Worm (Caenorhabditis elegans): ENCODE data around the gene jhdm-1.

Gene jhdm-1

DNA sequence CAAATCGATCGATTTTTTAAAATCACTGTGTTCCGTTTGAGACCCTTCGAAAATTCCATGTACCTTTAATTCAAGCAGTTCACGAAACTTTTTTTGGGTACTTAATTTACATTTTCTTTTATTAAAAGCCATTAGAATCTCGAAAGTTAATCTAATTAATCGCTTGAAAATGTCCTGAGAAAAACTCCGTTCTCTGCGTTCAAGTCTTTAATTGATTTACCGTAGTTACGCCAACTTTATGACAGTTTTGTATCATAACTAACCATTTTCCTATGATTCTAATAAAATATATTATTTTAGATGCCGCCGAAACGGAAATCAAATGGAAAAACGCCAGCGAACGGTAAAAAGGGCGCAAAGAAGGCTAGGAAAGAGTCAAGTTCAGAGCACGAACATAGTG lies at the start of gene jhdm-1:
TSS of gene jhdm-1 (plus strand) at position 301 of the 400 bp plus-strand sequence.
- TF ChIP-seq him-1 (tag; optimal IDR thresholded peaks at IDR 0.05): no peak
- no peak for TF ChIP-seq W03F9.2 (tag; optimal IDR thresholded peaks at IDR 0.05)
- TF ChIP-seq dao-5 (tag; optimal IDR thresholded peaks at IDR 0.05): no peak

ce11 chrIII:6405121-6405520 lies 49.2 kb upstream of the jhdm-1 start:
- no peak for TF ChIP-seq dao-5 (tag; optimal IDR thresholded peaks at IDR 0.05)
- TF ChIP-seq him-1 (tag; optimal IDR thresholded peaks at IDR 0.05): no peak
- no peak for TF ChIP-seq W03F9.2 (tag; optimal IDR thresholded peaks at IDR 0.05)

DNA sequence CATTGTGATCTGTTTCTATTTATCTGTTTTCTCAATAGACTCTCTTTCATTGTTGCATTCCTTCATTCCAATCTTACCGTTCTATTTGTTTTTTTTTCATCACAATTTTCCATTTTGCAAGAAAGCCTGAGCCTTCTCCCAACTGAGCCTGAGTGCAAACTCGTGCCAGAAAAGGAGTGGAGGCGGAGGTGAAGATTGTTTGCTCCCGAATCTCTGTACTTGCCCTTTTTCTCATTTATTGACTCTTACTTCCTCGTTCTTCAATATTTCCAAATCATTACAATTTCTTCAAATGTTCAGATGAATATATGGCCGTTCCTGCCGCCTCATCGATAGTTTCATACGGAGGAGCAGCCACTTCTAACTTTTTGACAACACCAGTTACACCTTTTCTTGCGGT lies 47.5 kb upstream of the jhdm-1 start, which contains the start of gene let-756:
TSS of gene let-756 (plus strand) at position 301 of the 400 bp plus-strand sequence.
- TF ChIP-seq W03F9.2 (tag; optimal IDR thresholded peaks at IDR 0.05) (no peak), him-1 (tag; optimal IDR thresholded peaks at IDR 0.05) (no peak), dao-5 (tag; optimal IDR thresholded peaks at IDR 0.05) (no peak)

ce11 chrIII:6411430-6411829 lies 42.9 kb upstream of the jhdm-1 start:
- TF ChIP-seq dao-5 (tag; optimal IDR thresholded peaks at IDR 0.05) (no peak), W03F9.2 (tag; optimal IDR thresholded peaks at IDR 0.05) (no peak)

DNA sequence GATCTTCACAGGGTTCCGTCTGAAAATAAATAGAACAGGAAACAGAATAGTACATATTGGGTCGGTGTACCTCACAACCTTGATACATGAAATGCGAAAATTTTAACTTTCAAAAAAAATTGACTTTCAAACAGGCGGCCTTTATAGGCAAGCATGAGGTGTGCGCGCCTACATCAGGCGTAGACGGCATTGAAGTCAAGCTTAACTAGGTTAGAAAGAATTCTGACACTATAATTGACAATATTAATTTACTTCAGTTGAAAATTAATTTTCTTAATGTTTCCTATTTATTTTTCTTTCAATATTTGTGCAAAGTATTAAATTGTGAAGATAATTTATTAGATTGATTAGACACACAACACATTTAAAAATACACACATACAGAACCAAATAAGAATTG lies 42.4 kb upstream of the jhdm-1 start, which contains the start of gene C05D11.5:
TSS of gene C05D11.5 (minus strand) at position 101 of the 400 bp plus-strand sequence.
- TF ChIP-seq dao-5 (tag; optimal IDR thresholded peaks at IDR 0.05) (no peak), him-1 (tag; optimal IDR thresholded peaks at IDR 0.05) (no peak)

DNA sequence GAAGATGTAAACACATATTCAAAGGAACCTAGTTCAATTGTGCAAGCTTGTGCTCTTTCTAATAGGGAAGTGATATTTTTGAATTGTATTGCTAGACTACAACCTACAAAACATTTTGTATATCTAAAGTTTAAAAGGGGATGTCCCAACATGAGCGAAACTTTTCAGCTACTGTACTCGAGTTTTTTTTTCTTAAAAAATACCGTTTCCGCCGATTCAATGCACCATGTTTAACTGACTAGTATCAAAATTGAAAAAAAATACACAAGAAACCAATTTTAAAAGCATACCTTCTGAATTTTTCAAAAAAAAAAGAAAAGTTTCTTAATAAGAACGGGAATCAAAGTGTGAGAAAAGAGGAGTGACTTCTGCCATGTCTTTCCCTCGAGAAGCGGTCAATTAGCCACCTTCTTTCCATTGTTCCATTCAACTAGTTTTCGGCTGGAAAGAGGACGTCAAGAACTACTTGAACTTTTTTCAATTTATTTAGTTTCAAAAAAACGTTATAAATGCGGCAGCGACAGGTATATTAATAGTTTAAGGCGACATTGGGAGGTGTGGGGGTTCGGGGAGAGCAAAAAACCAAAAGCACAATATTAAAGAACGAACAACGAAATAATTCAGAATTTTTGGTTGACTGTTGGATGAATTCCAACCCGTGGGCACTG lies 38.8 kb upstream of the jhdm-1 start, which contains the start of gene nas-4:
TSS of gene nas-4 (minus strand) at position 351 of the 668 bp plus-strand sequence.
- TF ChIP-seq dao-5 (tag; optimal IDR thresholded peaks at IDR 0.05) (no peak), W03F9.2 (tag; optimal IDR thresholded peaks at IDR 0.05) (no peak), him-1 (tag; optimal IDR thresholded peaks at IDR 0.05) (no peak)

- TF ChIP-seq dao-5 (tag; optimal IDR thresholded peaks at IDR 0.05) (no peak), him-1 (tag; optimal IDR thresholded peaks at IDR 0.05) (no peak), W03F9.2 (tag; optimal IDR thresholded peaks at IDR 0.05) (no peak)
Observed at ce11 chrIII:6418254-6418653, 36.0 kb upstream of the jhdm-1 start.

DNA sequence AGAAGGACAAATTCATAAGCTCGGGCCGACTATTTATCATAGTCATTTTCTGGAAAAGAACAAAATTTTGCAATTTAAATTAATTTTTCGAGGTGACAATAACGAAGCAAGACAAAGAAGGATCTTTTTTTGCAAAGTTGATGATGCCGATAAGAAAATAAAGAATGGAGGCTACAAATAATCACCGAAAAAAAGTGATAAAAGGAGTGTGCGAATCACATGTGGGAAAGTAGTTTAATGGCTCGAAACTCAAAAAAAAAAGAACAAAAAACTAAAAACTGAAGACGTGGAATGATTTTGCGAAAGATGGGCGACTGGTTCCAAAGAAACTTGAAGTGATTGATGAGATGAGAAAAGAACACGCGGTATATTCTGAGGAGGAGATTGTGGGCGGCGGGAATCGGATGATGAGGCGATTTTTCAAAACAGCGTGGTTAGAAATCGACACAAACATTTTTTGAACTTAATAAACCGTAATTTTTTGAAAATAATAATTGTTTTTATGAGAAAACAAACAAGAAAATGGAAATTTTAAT lies 34.8 kb upstream of the jhdm-1 start, which contains the start of gene atgl-1:
TSS of gene atgl-1 (minus strand) at position 51 of the 536 bp plus-strand sequence.
- TF ChIP-seq dao-5 (tag; optimal IDR thresholded peaks at IDR 0.05) (no peak), him-1 (tag; optimal IDR thresholded peaks at IDR 0.05) (no peak), W03F9.2 (tag; optimal IDR thresholded peaks at IDR 0.05) (no peak)

DNA sequence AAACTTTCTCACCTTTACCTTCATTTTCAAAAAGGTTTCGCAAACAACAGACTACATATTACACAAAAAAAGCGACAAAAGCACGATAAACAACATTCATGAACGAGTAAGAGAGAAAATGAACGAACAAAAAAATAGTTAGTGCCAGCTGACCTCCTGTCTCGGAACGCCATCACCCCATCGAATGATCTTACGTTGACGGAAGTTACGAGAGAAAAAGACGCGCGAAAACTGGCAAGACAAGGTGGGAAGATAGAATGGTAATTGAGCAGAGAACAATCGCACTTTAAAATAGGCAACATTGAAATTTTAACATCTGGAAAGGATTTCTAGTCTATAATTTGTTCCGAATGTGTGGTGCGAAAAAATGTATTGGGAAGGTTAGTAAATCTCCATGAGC lies 34.1 kb upstream of the jhdm-1 start:
- TF ChIP-seq W03F9.2 (tag; optimal IDR thresholded peaks at IDR 0.05) (no peak), him-1 (tag; optimal IDR thresholded peaks at IDR 0.05) (no peak)

DNA sequence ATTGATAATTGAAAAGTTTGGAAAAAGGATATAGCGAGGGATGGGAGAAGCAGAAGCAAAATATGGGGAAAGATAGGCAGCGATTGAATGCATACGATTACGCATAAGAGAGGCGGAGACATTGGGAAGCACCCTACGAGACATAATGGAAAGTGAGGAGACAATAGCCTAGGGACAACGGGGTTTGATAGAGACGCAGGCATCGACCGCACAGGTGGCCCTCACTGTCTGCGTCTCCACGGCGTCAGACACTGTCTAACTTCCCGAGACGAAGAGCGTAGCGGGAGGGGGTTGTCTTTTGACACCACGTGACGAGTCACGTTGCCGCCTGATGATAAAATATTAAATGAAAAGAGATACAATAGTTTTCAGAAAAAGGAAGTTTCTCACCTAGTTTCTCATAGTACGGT lies 33.3 kb upstream of the jhdm-1 start:
- TF ChIP-seq W03F9.2 (tag; optimal IDR thresholded peaks at IDR 0.05): peak; percentile 60
- TF ChIP-seq dao-5 (tag; optimal IDR thresholded peaks at IDR 0.05): no peak
- no peak for TF ChIP-seq him-1 (tag; optimal IDR thresholded peaks at IDR 0.05)

- TF ChIP-seq dao-5 (tag; optimal IDR thresholded peaks at IDR 0.05) (no peak), him-1 (tag; optimal IDR thresholded peaks at IDR 0.05) (no peak)
Observed at ce11 chrIII:6421473-6421872, 32.8 kb upstream of the jhdm-1 start.

DNA sequence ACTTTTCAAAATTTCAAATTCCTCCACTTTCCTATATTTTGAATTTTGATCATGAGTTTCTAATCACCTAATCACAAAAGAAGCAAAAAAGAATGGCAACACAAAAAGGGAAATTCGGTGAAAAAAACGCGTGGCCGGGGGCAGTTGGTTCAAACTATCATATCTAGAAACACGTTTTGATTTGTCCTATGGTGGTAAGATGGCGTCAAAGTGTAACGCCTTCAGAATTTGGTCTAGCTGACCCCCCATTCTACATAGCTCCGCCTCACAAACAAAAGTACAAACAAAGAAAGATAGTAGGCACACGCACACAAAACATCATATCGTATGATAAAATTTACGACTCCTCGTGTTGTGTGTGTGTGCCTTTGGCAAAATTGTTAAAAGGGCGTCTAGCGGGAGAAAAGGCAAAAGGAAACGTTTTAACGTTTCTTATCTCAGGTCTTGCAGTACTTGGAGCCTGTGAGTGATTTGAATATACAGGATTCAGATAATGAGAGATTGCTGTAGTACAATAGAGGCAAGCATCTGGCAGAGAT lies 32.2 kb upstream of the jhdm-1 start:
- TF ChIP-seq dao-5 (tag; optimal IDR thresholded peaks at IDR 0.05): no peak
- TF ChIP-seq W03F9.2 (tag; optimal IDR thresholded peaks at IDR 0.05): no peak
- no peak for TF ChIP-seq him-1 (tag; optimal IDR thresholded peaks at IDR 0.05)

DNA sequence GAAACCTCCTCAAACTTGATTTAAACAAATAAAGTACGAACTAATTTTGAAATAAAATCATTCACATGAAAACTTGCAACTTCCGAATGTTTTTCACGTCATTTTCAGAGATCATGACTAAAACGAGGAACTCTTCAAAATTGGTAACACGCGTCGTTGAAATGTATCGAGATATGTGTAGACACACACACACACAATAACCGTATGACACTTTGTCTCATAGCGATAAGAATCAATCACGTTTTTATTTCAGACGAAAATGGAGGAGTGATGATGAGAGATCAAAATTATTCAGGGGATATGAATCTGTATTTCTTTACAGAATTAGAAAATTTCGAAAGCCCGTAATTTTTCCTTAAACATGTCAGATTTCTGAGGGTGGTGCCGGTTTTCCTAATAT lies 31.6 kb upstream of the jhdm-1 start:
- TF ChIP-seq him-1 (tag; optimal IDR thresholded peaks at IDR 0.05) (no peak), W03F9.2 (tag; optimal IDR thresholded peaks at IDR 0.05) (no peak), dao-5 (tag; optimal IDR thresholded peaks at IDR 0.05) (no peak)

ce11 chrIII:6427205-6427604 lies 27.1 kb upstream of the jhdm-1 start, which contains the start of gene C05D11.8:
C05D11.8 (minus strand) TSS chrIII:6427305.
- TF ChIP-seq W03F9.2 (tag; optimal IDR thresholded peaks at IDR 0.05) (no peak), him-1 (tag; optimal IDR thresholded peaks at IDR 0.05) (no peak), dao-5 (tag; optimal IDR thresholded peaks at IDR 0.05) (no peak)

Data from whole organism, L4/young adult.